Worm (Caenorhabditis elegans): ENCODE results near the gene nhr-208.
"Not testable (repeated sequence)": the region's sequence is repeated elsewhere in the genome, so short reads cannot be mapped to it uniquely, and the experiment has no call there.

nhr-208 gene

DNA sequence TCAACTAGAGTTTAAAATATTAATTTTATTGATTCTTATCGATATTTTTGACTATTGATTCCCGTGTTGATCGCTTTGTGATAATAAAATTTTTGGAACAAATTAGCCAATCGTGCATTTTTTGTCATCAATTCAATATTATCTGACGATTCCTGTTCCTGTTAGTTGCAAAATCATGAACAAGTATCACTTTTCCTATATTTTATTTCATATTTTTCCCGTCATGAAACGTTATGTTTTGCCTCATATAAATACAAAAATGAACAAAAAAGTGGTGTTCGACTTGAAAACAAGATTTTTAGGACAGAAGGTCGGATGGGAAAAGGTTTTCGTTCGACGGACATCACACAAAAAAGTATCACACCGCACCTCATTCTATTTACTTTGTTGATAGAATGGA is 27.2 kb downstream of the nhr-208 start, which contains the start of gene C13C4.6:
Gene C13C4.6 (plus strand): TSS at position 301 of the 400 bp plus-strand sequence.
- TF ChIP-seq C38D4.7 (GFP tag; optimal IDR thresholded peaks at IDR 0.05) = no peak
- no peak for TF ChIP-seq hlh-30 (tag; optimal IDR thresholded peaks at IDR 0.05; ENCODE audit: insufficient read depth)
- no peak for TF ChIP-seq ceh-45 (GFP tag; IDR thresholded peaks at IDR 0.05)

DNA sequence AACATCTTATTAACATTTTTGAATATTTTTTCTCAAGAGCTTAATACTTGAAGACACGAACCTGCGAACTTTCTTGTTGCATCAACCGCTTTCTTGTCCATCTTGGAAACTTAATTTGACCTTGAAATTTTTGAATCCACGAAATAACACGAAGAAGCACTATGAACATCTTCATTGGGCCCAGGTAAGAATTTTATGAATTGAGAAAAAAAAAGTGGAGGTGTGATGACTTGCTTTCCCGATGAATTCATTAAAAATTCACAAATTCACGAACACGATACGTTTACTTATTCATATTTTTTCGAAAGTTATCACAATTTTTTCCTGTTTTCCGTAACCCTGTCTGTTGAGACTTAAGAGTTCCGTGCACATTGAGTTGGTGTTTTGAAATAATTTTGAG is 36.6 kb downstream of the nhr-208 start, which contains the start of gene C27A7.6:
Gene C27A7.6 (minus strand): TSS at position 101 of the 400 bp plus-strand sequence.
- TF ChIP-seq unc-86 (tag; optimal IDR thresholded peaks at IDR 0.05); K09A11.1 (tag; optimal IDR thresholded peaks at IDR 0.05; ENCODE audit: insufficient read depth); K02D7.2 (tag; optimal IDR thresholded peaks at IDR 0.05): not testable (repeated sequence)

DNA sequence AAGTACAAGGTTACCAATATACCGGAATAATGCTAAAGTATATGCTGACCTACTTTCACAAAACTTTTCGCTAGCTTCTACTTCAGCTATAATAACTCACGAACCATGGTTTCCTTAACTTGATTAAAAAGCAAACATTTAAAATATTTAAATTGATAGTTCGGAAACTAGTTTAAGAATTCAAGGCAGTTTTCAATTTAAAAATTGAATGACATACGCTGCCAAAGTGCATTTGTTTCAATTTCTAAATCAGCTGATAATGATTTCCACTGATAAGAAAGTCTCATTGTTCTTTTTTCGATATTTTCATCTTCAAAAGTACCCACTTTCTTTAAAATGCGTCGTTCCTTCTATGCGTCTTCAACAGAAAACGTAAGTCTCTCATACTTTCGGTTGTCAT is 37.0 kb downstream of the nhr-208 start, which contains the start of gene enpp-1:
Gene enpp-1 (plus strand): TSS at position 301 of the 400 bp plus-strand sequence.
- TF ChIP-seq ref-2 (tag; optimal IDR thresholded peaks at IDR 0.05); hlh-15 (tag; optimal IDR thresholded peaks at IDR 0.05); ceh-45 (GFP tag; IDR thresholded peaks at IDR 0.05): not testable (repeated sequence)

DNA sequence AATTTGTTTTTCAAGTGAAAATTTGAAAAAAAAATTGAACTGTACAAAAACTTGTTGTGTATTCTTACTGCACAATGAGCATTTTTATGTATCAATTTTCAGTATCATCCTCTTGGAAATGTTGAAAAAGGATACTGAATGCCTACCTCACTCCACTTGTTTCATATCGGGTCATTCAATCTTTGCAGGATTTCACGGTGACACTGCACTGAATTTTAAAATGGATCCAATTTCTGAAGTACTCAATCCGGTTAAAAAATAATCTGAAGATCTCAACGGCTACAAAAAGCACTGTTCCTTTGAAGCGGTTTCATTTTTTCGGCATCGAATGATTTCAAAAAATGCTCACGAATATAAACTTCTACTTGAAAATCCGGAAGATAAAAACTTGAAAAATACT is 43.8 kb downstream of the nhr-208 start:
- TF ChIP-seq unc-42 (tag; optimal IDR thresholded peaks at IDR 0.05) = no peak
- no peak for TF ChIP-seq hlh-30 (tag; optimal IDR thresholded peaks at IDR 0.05; ENCODE audit: insufficient read depth)
- TF ChIP-seq pha-2 (tag; optimal IDR thresholded peaks at IDR 0.05) = no peak
- TF ChIP-seq unc-86 (tag; optimal IDR thresholded peaks at IDR 0.05) = no peak
- no peak for TF ChIP-seq gmeb-2 (tag; optimal IDR thresholded peaks at IDR 0.05)
- no peak for TF ChIP-seq dve-1 (tag; optimal IDR thresholded peaks at IDR 0.05)
- no peak for TF ChIP-seq ceh-19 (GFP tag; optimal IDR thresholded peaks at IDR 0.05)
- TF ChIP-seq ceh-45 (GFP tag; IDR thresholded peaks at IDR 0.05) = no peak
- no peak for TF ChIP-seq tbx-7 (tag; optimal IDR thresholded peaks at IDR 0.05)
- TF ChIP-seq lin-11 (tag; optimal IDR thresholded peaks at IDR 0.05) = no peak
- no peak for TF ChIP-seq ztf-16 (tag; optimal IDR thresholded peaks at IDR 0.05)
- no peak for TF ChIP-seq ceh-2 (tag; optimal IDR thresholded peaks at IDR 0.05)
- no peak for TF ChIP-seq rnt-1 (tag; optimal IDR thresholded peaks at IDR 0.05)
- no peak for TF ChIP-seq zip-5 (tag; optimal IDR thresholded peaks at IDR 0.05)
- no peak for TF ChIP-seq mec-3 (tag; optimal IDR thresholded peaks at IDR 0.05; ENCODE audit: borderline replicate concordance)
- no peak for TF ChIP-seq ceh-34 (tag; optimal IDR thresholded peaks at IDR 0.05)

DNA sequence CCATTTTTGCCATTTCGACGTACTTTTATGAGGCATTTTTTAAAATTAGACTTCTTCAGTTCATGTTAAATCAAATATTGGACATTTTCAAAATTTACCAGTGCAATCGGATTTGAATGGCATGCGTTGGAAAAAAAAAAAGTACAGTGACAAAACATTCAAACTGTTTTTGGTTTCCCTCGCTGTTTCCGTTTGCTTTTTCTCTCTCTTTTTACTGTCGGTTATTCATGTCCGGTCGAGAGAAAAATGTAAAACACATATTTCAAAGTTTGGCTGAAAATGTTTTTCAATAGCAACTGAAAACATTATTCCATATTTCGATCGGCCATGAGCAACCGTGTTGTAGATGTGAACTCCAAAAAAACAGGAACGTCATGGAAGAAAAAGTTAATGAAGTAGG is 46.5 kb downstream of the nhr-208 start, which contains the start of gene C27A7.3:
Gene C27A7.3 (plus strand): TSS at position 301 of the 400 bp plus-strand sequence.
- no peak for TF ChIP-seq ceh-45 (GFP tag; IDR thresholded peaks at IDR 0.05)
- no peak for TF ChIP-seq C38D4.7 (GFP tag; optimal IDR thresholded peaks at IDR 0.05)
- TF ChIP-seq hlh-8 (tag; optimal IDR thresholded peaks at IDR 0.05) = no peak
- TF ChIP-seq ets-4 (tag; optimal IDR thresholded peaks at IDR 0.05) = no peak
- no peak for TF ChIP-seq K02D7.2 (tag; optimal IDR thresholded peaks at IDR 0.05)
- TF ChIP-seq ahr-1 (tag; optimal IDR thresholded peaks at IDR 0.05) = no peak

All from whole organism, late embryonic.